Fruit fly (Drosophila melanogaster): ENCODE data around the gene IP3K2.

DNA sequence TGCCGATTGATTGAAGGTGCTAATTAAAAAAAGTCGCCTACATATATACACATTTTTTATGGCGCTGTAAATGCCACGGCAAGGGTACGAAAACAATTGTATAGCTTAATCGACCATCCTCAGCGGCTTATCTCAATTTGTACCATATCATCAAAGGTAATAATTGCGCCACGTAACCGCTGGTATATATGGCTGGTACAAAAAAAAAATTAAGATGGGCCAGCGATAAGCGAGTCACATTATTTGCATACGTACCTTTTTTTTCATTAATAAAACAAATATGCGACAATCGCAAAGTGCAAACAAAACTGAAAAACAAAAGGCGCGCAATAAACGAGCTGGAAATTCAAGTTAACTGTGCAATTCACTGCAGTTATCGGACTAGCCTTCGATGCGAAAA lies 49.0 kb upstream of the IP3K2 start:
- TF ChIP-seq h (optimal IDR thresholded peaks at IDR 0.05) = no peak
- no peak for TF ChIP-seq insv (optimal IDR thresholded peaks at IDR 0.05)

Data from Kc167 (cell line).